Worm (Caenorhabditis elegans) whole organism, L3 larva: Measurements from ENCODE around the gene F12F6.1.

ENCODE experiments used
- aly-2 ChIP-seq: fragments of 150-350 bp; optimal IDR thresholded peaks from 2 replicates; lab custom pipeline; 2014; ENCODE audit warnings: missing biosample characterization, missing genetic modification characterization
- daf-12 ChIP-seq: fragments of 150-350 bp; optimal IDR thresholded peaks from 2 replicates; lab custom pipeline; 2014; ENCODE audit warnings: missing biosample characterization, missing genetic modification reagents, missing genetic modification characterization
- eor-1 ChIP-seq, 2 experiments: fragments of 150-350 bp; optimal IDR thresholded peaks; 2 replicates each; lab custom pipeline; 2014 to 2018; ENCODE audit warnings: missing biosample characterization in 2 of 2, missing genetic modification characterization in 2 of 2
- nhr-11 ChIP-seq: fragments of 150-350 bp; optimal IDR thresholded peaks from 2 replicates; lab custom pipeline; 2014; ENCODE audit warnings: missing biosample characterization, missing genetic modification characterization
- pha-4 ChIP-seq: fragments of 150-350 bp; optimal IDR thresholded peaks from 2 replicates; lab custom pipeline; 2014; ENCODE audit warnings: missing biosample characterization, missing genetic modification reagents, missing genetic modification characterization
- unc-62 ChIP-seq: fragments of 150-350 bp; sonication (generic microtip); optimal IDR thresholded peaks from 4 replicates; lab custom pipeline; 2014; ENCODE audit warnings: missing biosample characterization, missing genetic modification reagents, missing genetic modification characterization
- zag-1 ChIP-seq: fragments of 150-350 bp; optimal IDR thresholded peaks from 2 replicates; lab custom pipeline; 2014; ENCODE audit warnings: missing biosample characterization, missing genetic modification characterization
- ztf-11 ChIP-seq: fragments of 150-350 bp; optimal IDR thresholded peaks from 2 replicates; lab custom pipeline; 2014; ENCODE audit warnings: missing biosample characterization, missing genetic modification characterization
- ztf-4 ChIP-seq: fragments of 150-350 bp; optimal IDR thresholded peaks from 2 replicates; lab custom pipeline; 2014; ENCODE audit warnings: missing biosample characterization, missing genetic modification characterization

DNA sequence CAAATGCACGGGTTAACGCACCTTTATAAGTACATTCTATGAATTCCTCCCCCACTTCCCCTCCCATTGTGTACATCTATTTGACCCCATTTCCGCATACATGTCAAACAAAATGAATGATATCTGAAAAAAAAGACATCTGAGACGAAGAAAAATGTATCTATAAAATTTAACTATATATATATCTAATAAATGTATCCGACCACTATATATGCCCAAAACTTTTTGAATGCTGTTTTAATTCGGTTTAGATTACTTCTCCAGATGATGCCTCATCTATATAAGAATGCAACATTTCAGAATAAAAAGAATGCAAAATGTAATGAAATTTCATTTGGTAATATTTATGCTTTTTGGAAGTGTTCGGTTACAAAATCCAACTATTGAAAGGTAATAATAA, 5.3 kb upstream of the F12F6.1 start, which contains the start of gene rib-1:
- TF ChIP-seq daf-12 (tag; lab: Kevin White, UChicago): no peak
- TF ChIP-seq ztf-11 (tag; lab: Kevin White, UChicago): no peak
- no peak for TF ChIP-seq nhr-11
- no peak for TF ChIP-seq unc-62 (GFP tag; lab: Kevin White, UChicago)
- no peak for TF ChIP-seq pha-4
- no peak for TF ChIP-seq eor-1 (tag; optimal IDR thresholded peaks at IDR 0.05; lab: Kevin White, UChicago)
- no peak for TF ChIP-seq aly-2 (tag; lab: Kevin White, UChicago)
- no peak for TF ChIP-seq zag-1
- TF ChIP-seq ztf-4 (tag; lab: Kevin White, UChicago): no peak
